Worm (Caenorhabditis elegans) whole organism, L3 larva: Measurements from ENCODE around the gene C46C2.3.

Source experiments
- lin-39 ChIP-seq: fragments of 150-350 bp; optimal IDR thresholded peaks from 2 replicates; lab custom pipeline; 2018; ENCODE audit warnings: missing biosample characterization, missing genetic modification reagents, missing genetic modification characterization
- nfya-1 ChIP-seq: sonication (generic microtip); optimal IDR thresholded peaks from 2 replicates; lab custom pipeline; 2017; ENCODE audit warnings: missing genetic modification characterization, mild to moderate bottlenecking, missing compliant biosample characterization, antibody characterized with exemption, moderate library complexity; ENCODE audit not compliant: insufficient read depth

ce11 chrIV:9227650-9228049, 2.7 kb downstream of the C46C2.3 start:
- TF ChIP-seq lin-39 (tag; lab: Kevin White, UChicago) (no peak), nfya-1 (tag; lab: Kevin White, UChicago) (no peak)
